Fruit fly (Drosophila melanogaster) whole organism, wandering third instar larva: Measurements from ENCODE around the gene gig.

ENCODE experiments used
- Abd-B ChIP-seq: fragments of >200 bp; optimal IDR thresholded peaks from 2 replicates; lab custom pipeline; 2017; ENCODE audit warnings: missing biosample characterization, missing genetic modification characterization
- CG32264 ChIP-seq: fragments of 200-800 bp; sonication (Bioruptor generic); optimal IDR thresholded peaks from 2 replicates; lab custom pipeline; 2016; ENCODE audit warnings: missing biosample characterization, missing genetic modification characterization
- CrebA ChIP-seq: fragments of 200-800 bp; sonication (Bioruptor generic); optimal IDR thresholded peaks from 2 replicates; lab custom pipeline; 2016; ENCODE audit warnings: missing biosample characterization, mild to moderate bottlenecking, missing genetic modification characterization, borderline replicate concordance
- Dfd ChIP-seq: fragments of >200 bp; optimal IDR thresholded peaks from 2 replicates; lab custom pipeline; 2017; ENCODE audit warnings: missing biosample characterization, missing genetic modification characterization
- Dif ChIP-seq: fragments of 200-275, 200-300 bp; sonication (Bioruptor generic); optimal IDR thresholded peaks from 2 replicates; lab custom pipeline; 2018; ENCODE audit warnings: missing biosample characterization, missing genetic modification characterization; ENCODE audit not compliant: partially characterized antibody
- GATAd ChIP-seq: sonication (Bioruptor generic); optimal IDR thresholded peaks from 2 replicates; lab custom pipeline; 2016; ENCODE audit warnings: missing biosample characterization, missing genetic modification characterization
- HLH106 ChIP-seq: fragments of 200-800 bp; optimal IDR thresholded peaks from 3 replicates; lab custom pipeline; 2019; ENCODE audit warnings: missing biosample characterization, mild to moderate bottlenecking, missing genetic modification characterization, moderate library complexity
- Hnf4 ChIP-seq: fragments of 200-800 bp; sonication (Bioruptor generic); optimal IDR thresholded peaks from 2 replicates; lab custom pipeline; 2016; ENCODE audit warnings: missing biosample characterization, mild to moderate bottlenecking, missing genetic modification characterization
- Hr78 ChIP-seq: fragments of >200 bp; optimal IDR thresholded peaks from 2 replicates; lab custom pipeline; 2017; ENCODE audit warnings: missing biosample characterization, missing genetic modification characterization
- Mio ChIP-seq: sonication (Bioruptor generic); optimal IDR thresholded peaks from 2 replicates; lab custom pipeline; 2016; ENCODE audit warnings: missing biosample characterization, missing genetic modification characterization
- Myc ChIP-seq: fragments of >200 bp; optimal IDR thresholded peaks from 2 replicates; lab custom pipeline; 2017
- OdsH ChIP-seq: fragments of 200-800 bp; sonication (Bioruptor generic); optimal IDR thresholded peaks from 2 replicates; lab custom pipeline; 2016; ENCODE audit warnings: missing biosample characterization, mild to moderate bottlenecking, missing genetic modification characterization
- Rel ChIP-seq, 2 experiments: fragments of 200-800 bp; sonication (Bioruptor generic) in 1 of 2; optimal IDR thresholded peaks; 2 replicates in 1 of 2; 3 replicates in 1 of 2; lab custom pipeline; 2016 to 2019; ENCODE audit warnings: mild to moderate bottlenecking in 2 of 2, missing biosample characterization in 2 of 2, missing genetic modification characterization in 2 of 2, moderate library complexity in 1 of 2
- Sp1 ChIP-seq: fragments of 200-800 bp; sonication (Bioruptor generic); optimal IDR thresholded peaks from 3 replicates; lab custom pipeline; 2019; ENCODE audit warnings: missing biosample characterization, mild to moderate bottlenecking, missing genetic modification characterization, moderate library complexity
- Vsx2 ChIP-seq: fragments of 200-300, 225-300 bp; sonication (Bioruptor generic); optimal IDR thresholded peaks from 2 replicates; lab custom pipeline; 2018; ENCODE audit warnings: missing biosample characterization, missing genetic modification characterization; ENCODE audit not compliant: partially characterized antibody
- br ChIP-seq: fragments of 200-800 bp; sonication (Bioruptor generic); optimal IDR thresholded peaks from 2 replicates; lab custom pipeline; 2016; ENCODE audit warnings: missing biosample characterization, missing genetic modification characterization
- brk ChIP-seq: fragments of 200-800 bp; sonication (Bioruptor generic); optimal IDR thresholded peaks from 2 replicates; lab custom pipeline; 2016; ENCODE audit warnings: missing biosample characterization, mild to moderate bottlenecking, missing genetic modification characterization
- dl ChIP-seq, 2 experiments: fragments of 175-275, 200-275 bp in 1 of 2; fragments of 200-275 bp in 1 of 2; sonication (Bioruptor generic); optimal IDR thresholded peaks; lab custom pipeline; 2018; ENCODE audit warnings: mild to moderate bottlenecking in 2 of 2, missing biosample characterization in 2 of 2, missing genetic modification characterization in 2 of 2, moderate library complexity in 2 of 2; ENCODE audit not compliant: partially characterized antibody in 2 of 2, insufficient read depth in 1 of 2
- foxo ChIP-seq, 2 experiments: fragments of 200-800 bp; sonication (Bioruptor generic); optimal IDR thresholded peaks; 2 replicates in 1 of 2; 3 replicates in 1 of 2; lab custom pipeline; 2016 to 2017; ENCODE audit warnings: missing biosample characterization in 2 of 2, missing genetic modification characterization in 2 of 2
- fru ChIP-seq: fragments of 200-800 bp; sonication (Bioruptor generic); optimal IDR thresholded peaks from 3 replicates; lab custom pipeline; 2016; ENCODE audit warnings: missing biosample characterization, mild to moderate bottlenecking, missing genetic modification characterization
- jim ChIP-seq: fragments of 175-275, 200-325 bp; sonication (Bioruptor generic); optimal IDR thresholded peaks from 2 replicates; lab custom pipeline; 2016; ENCODE audit warnings: missing biosample characterization, mild to moderate bottlenecking, missing genetic modification characterization
- lola ChIP-seq: fragments of >200 bp; optimal IDR thresholded peaks from 2 replicates; lab custom pipeline; 2017; ENCODE audit warnings: missing biosample characterization, missing genetic modification characterization
- psq ChIP-seq: fragments of 200-800 bp; sonication (Bioruptor generic); optimal IDR thresholded peaks from 3 replicates; lab custom pipeline; 2017; ENCODE audit warnings: missing biosample characterization, mild to moderate bottlenecking, missing genetic modification characterization, moderate library complexity
- rgr ChIP-seq: fragments of 200-800 bp; sonication (Bioruptor generic); optimal IDR thresholded peaks from 3 replicates; lab custom pipeline; 2016; ENCODE audit warnings: missing biosample characterization, mild to moderate bottlenecking, missing genetic modification characterization
- sage ChIP-seq: fragments of 200-800 bp; sonication (Bioruptor generic); optimal IDR thresholded peaks from 2 replicates; lab custom pipeline; 2016; ENCODE audit warnings: missing biosample characterization, mild to moderate bottlenecking, missing genetic modification characterization
- sv ChIP-seq: fragments of 200-800 bp; sonication (Bioruptor generic); optimal IDR thresholded peaks from 3 replicates; lab custom pipeline; 2016; ENCODE audit warnings: missing biosample characterization, missing genetic modification characterization
- usp ChIP-seq: fragments of >200 bp; optimal IDR thresholded peaks from 2 replicates; lab custom pipeline; 2017; ENCODE audit warnings: missing biosample characterization, missing genetic modification characterization
- woc ChIP-seq: sonication (Bioruptor generic); optimal IDR thresholded peaks from 2 replicates; lab custom pipeline; 2016; ENCODE audit warnings: missing biosample characterization, mild to moderate bottlenecking, missing genetic modification characterization

The gig gene

DNA sequence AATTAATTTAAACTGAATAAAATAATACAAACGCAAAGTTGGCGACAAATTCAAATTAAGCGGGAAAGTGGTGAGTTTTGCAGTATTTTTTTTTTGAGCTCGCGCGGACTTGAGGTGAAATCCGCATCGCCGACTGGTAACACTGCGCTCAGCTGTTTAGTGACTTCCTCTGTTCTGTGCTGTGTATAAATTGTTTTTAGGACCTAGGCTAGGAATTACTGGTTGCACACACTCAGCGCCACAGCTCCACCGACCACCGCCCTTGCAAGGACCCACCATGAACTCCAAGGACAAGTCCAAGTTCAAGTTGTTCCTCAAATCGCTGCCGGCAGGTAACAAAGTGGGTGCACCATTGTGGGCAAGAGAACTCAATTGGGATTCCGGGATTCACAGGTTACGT, at the start of gene gig:
gig (plus strand) TSS at position 150 of the 400 bp plus-strand sequence.
- no peak for TF ChIP-seq Rel (GFP tag; optimal IDR thresholded peaks at IDR 0.05; lab: Kevin White, UChicago)
- TF ChIP-seq Rel (tag; optimal IDR thresholded peaks at IDR 0.05; lab: Kevin White, UChicago), result peak; percentile 91
- no peak for TF ChIP-seq sage (GFP tag; lab: Kevin White, UChicago)
- no peak for TF ChIP-seq Vsx2 (GFP tag; lab: Kevin White, UChicago)
- TF ChIP-seq psq (GFP tag; lab: Kevin White, UChicago), result no peak
- TF ChIP-seq woc, result no peak
- TF ChIP-seq br (GFP tag; lab: Kevin White, UChicago), result no peak

DNA sequence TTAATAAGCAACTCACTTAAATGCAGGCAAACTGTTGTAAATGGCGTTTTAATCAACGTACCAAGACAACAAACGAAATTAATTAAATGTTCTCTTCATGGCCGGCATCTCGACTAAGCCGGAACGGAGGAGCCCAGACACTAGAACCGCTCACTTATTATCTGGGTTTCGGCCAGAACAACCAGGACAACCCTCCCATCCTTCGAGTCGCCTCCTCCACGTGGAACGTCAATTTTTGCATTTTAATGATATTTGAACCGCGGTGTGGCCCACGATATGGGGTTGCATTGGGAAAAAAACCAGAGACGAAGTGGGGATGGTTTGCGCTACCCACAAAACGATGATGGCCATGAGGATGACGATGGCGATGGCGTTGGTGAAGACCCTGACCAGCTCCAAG, 43.9 kb upstream of the gig start:
- TF ChIP-seq HLH106 (no peak), OdsH (no peak), Sp1 (no peak), Mio (GFP tag; lab: Kevin White, UChicago) (no peak), sage (GFP tag; lab: Kevin White, UChicago) (no peak), Abd-B (GFP tag; lab: Kevin White, UChicago) (no peak), GATAd (no peak), dl (GFP tag; optimal IDR thresholded peaks at IDR 0.05; lab: Kevin White, UChicago; ENCODE audit: insufficient read depth in 1 of 2, partially characterized antibody in 2 of 2) (no peak), Myc (lab: Kevin White, UChicago) (no peak), lola (no peak), Dif (no peak), Hr78 (GFP tag; lab: Kevin White, UChicago) (no peak), brk (no peak), CG32264 (GFP tag; lab: Kevin White, UChicago) (no peak)

DNA sequence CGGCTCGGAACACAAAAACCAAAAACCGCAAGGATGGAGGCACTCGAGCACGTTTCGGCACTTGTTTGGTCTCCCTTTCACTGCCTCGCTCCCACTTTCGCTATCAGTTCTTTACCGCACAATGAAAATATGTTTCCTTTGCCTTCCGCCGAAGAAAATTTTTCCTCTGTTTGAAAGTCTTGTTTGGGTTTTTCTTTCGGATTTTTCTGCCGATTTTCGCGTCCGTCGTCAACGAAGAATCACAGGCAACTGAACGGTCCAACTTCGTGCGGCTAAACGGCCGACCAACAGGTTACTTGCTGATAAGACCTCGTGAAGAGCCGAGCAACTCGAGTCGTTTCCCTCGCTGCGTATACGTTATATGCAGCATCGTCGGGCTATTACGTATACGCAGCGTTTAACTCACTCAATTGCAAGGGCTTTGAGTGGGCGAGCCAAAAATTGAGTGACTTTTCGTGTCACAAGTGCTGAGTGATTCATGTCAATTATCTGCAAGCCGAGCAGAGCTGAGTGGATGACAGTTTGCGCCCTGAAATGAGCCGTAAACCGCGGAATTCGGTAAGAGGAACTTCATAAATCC, 40.1 kb upstream of the gig start, which contains the start of gene sNPF-R:
sNPF-R (minus strand) TSS at position 253 of the 580 bp plus-strand sequence.
- TF ChIP-seq Vsx2 (GFP tag; lab: Kevin White, UChicago), result no peak
- TF ChIP-seq Dfd, result no peak
- TF ChIP-seq Hnf4 (GFP tag; lab: Kevin White, UChicago), result no peak
- no peak for TF ChIP-seq OdsH

dm6 chr3L:20097312-20097711, 31.7 kb upstream of the gig start:
- no peak for TF ChIP-seq sv
- peak; percentile 7 for TF ChIP-seq Vsx2 (GFP tag; lab: Kevin White, UChicago)
- no peak for TF ChIP-seq woc
- no peak for TF ChIP-seq HLH106
- no peak for TF ChIP-seq foxo (GFP tag; optimal IDR thresholded peaks at IDR 0.05; lab: Kevin White, UChicago)
- no peak for TF ChIP-seq sage (GFP tag; lab: Kevin White, UChicago)

DNA sequence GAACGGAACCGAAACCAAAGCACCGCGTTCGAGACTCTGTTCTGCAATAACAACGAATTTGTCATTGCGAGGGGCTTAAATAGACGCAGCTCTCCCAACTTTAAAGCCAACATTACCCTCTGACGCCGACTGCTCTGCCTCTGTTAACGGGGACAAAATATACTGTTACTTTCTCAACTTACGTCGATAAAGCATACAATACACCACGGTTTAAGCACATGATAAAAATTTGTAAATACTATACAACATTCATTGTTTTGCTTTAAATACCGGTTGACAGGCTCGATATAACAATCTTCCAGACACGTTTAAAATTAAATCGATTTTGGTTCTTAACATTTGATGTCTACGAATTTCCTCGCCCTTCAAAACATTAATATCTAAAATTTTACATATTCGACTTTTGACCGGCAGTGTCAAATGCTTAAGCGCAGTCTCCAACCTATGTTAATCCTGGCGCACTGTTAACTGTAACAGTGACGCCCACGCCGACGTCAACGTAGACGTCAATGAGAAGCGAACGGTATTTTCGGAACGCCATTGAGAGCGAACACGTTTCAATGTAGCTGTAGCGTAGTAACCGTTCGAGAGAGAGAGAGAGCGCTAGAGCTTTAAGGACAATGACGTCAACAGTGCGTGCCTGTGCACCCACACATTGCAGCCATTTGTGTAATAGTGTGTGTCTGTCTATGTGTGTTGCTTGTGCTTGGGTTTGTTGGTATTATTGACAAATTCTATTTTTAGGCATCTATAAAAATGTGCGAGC, 25.0 kb upstream of the gig start, which contains the start of gene CG14186:
CG14186 (minus strand) TSS at position 51 of the 766 bp plus-strand sequence.
- TF ChIP-seq GATAd, result no peak
- peak; percentile 39 for TF ChIP-seq Myc (lab: Kevin White, UChicago)
- no peak for TF ChIP-seq fru (GFP tag; lab: Kevin White, UChicago)
- TF ChIP-seq, all 38 proteins: peak for 1

DNA sequence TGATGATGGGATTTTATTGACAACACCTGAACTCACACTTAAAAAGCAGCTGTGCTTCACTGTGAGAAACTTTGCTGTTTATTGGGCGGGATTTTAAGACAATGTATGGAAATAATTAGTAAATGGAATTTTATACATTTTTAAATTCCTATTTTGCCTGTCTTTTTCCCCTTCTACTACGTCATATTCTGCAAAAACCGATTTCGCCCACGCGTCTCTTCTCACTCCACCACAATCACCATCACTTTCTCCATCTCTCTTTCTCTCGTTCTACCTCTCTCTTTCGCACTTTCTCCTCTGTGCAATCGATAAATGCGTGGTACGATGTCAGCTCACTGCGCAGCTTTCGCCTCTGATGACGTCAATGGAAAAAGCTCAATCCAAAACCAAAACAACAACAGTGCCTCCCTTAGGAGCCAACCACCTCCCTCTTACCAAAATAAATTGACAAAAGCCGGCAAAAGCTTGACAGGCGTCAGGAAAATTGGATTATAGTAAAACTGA, 24.4 kb upstream of the gig start:
- TF ChIP-seq rgr (GFP tag; lab: Kevin White, UChicago) (no peak), usp (GFP tag; lab: Kevin White, UChicago) (no peak), psq (GFP tag; lab: Kevin White, UChicago) (no peak), CrebA (GFP tag; lab: Kevin White, UChicago) (no peak), lola (no peak), jim (GFP tag; lab: Kevin White, UChicago) (no peak)
